Worm (Caenorhabditis elegans) whole organism, early embryonic: Measurements from ENCODE around the gene ire-1.

Experiments
- B0310.2 ChIP-seq: sonication (generic microtip); optimal IDR thresholded peaks from 2 replicates; lab custom pipeline; 2016; ENCODE audit warnings: mild to moderate bottlenecking, missing genetic modification characterization, missing compliant biosample characterization
- hnd-1 ChIP-seq: sonication (generic microtip); optimal IDR thresholded peaks from 2 replicates; lab custom pipeline; 2016; ENCODE audit warnings: missing genetic modification characterization, missing compliant biosample characterization
- pes-1 ChIP-seq: fragments of 200-800 bp; sonication (Bioruptor generic); IDR thresholded peaks from 2 replicates; pipeline ENCODE4 v1.3.6; 2022; ENCODE audit warnings: missing genetic modification reagents, missing genetic modification characterization, missing compliant biosample characterization

DNA sequence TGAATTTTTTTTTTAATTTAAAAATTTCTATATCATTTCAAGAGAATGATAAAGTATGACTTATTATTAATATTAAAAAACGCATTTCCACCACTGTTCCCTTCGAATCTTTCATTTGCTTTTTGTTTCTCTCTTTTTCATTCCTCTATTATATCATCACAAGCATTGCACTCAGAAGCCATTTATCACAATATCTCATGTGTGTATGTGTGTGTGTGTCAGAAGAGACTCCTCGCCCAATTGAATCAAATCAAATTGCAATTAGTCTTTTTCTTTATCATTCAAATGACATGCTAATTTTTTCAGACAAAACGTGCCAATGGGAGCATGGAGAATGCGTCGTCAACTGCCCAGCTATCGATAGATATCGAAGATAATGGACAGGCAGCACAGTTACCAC, 8.6 kb downstream of the ire-1 start, which contains the start of gene unc-105:
- no peak for TF ChIP-seq pes-1 (GFP tag; lab: Robert Waterston, UW)
- no peak for TF ChIP-seq hnd-1 (tag; lab: Kevin White, UChicago)
- no peak for TF ChIP-seq B0310.2 (tag; lab: Kevin White, UChicago)
